Fruit fly (Drosophila melanogaster) whole organism, pupa: ENCODE results near the gene MED27.

Experiments used
- CG10348 ChIP-seq: fragments of 200-800 bp; sonication (Bioruptor generic); IDR thresholded peaks from 2 replicates; pipeline ENCODE4 v1.3.6; 2022; ENCODE audit warnings: missing biosample characterization, missing genetic modification characterization
- EcR ChIP-seq: fragments of 200-800 bp; sonication (Bioruptor generic); optimal IDR thresholded peaks from 3 replicates; lab custom pipeline; 2019; ENCODE audit warnings: missing biosample characterization, missing genetic modification characterization, mild to moderate bottlenecking, moderate library complexity, missing genetic modification reagents
- Snoo ChIP-seq: fragments of 200-800 bp; sonication (Bioruptor generic); optimal IDR thresholded peaks from 3 replicates; lab custom pipeline; 2017; ENCODE audit warnings: missing biosample characterization, mild to moderate bottlenecking, missing genetic modification characterization, inconsistent platforms
- fd96Ca ChIP-seq: fragments of 200-800 bp; sonication (Bioruptor generic); IDR thresholded peaks from 3 replicates; pipeline ENCODE4 v1.3.6; 2022; ENCODE audit warnings: missing biosample characterization, missing genetic modification characterization
- rn ChIP-seq: fragments of 200-800 bp; sonication (Bioruptor generic); IDR thresholded peaks from 2 replicates; pipeline ENCODE4 v1.3.6; 2022; ENCODE audit warnings: missing biosample characterization, missing genetic modification characterization

DNA sequence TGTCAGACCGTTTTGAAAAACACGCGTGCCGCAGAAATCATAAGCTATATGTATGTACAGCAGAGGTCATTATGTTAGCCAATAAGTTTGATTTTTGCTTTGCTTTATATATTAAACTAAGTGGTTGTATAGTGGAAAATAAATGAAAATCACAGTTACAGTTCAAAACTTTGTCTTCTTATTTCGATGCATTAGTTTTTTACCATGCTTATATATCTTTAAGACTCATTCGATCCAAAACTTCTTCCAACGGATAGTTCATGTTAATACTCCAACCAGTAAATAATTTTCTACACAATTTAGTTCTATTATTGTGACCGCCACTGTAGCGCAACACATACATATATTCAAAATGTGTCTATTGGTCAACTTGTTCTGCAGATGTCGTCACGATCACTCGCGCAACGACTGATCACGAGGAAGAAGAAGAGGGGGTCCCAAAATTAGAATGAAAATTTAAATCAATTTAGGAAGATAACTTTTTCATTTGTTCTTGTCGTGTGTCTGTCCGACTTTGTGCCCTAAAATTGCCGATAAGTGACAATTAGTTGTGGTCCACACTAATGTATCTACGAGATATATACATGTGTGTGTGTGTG is 50.6 kb downstream of the MED27 start:
- TF ChIP-seq CG10348 (GFP tag; lab: Robert Waterston, UW) (no peak), fd96Ca (GFP tag; lab: Robert Waterston, UW) (no peak), rn (no peak), EcR (GFP tag; lab: Kevin White, UChicago) (no peak), Snoo (tag; lab: Kevin White, UChicago) (no peak)
